Worm (Caenorhabditis elegans): ENCODE results near the gene ptr-20.

DNA sequence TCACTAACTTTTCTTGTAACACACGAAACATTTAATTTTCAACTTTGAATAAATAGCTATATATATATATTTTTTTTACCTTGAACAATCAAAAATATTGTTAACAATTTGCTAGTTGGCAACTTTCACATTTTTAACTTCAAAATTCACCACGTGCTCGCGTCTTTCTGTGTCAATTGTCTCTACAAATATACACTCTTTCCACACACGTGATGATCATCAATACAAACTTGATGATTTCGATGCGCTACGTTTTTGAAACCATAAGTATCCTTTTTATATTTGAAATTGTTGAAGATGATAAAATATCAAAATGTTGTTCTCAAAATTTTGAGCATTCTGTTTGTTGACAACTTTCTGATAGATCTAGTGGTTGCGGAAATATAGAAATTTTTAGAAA lies 37.4 kb downstream of the ptr-20 start:
- TF ChIP-seq flh-1 (GFP tag; optimal IDR thresholded peaks at IDR 0.05) = no peak
- no peak for TF ChIP-seq unc-62 (GFP tag; optimal IDR thresholded peaks at IDR 0.05)
- no peak for TF ChIP-seq elt-3 (tag; optimal IDR thresholded peaks at IDR 0.05)
- no peak for TF ChIP-seq blmp-1 (tag; optimal IDR thresholded peaks at IDR 0.05)
- TF ChIP-seq lsy-2 (tag; optimal IDR thresholded peaks at IDR 0.05) = no peak

Measured in whole organism, mixed stage, embryonic.